Fruit fly (Drosophila melanogaster) whole organism, embryonic: ENCODE measurements around the gene CG44001.

ENCODE experiments used
- Antp ChIP-seq: fragments of 200-800 bp; sonication (Bioruptor generic); optimal IDR thresholded peaks from 3 replicates; lab custom pipeline; 2016; ENCODE audit warnings: missing biosample characterization, missing genetic modification characterization
- Asciz ChIP-seq: fragments of 200-800 bp; sonication (Bioruptor generic); optimal IDR thresholded peaks from 2 replicates; lab custom pipeline; 2017; ENCODE audit warnings: missing biosample characterization, mild to moderate bottlenecking, missing genetic modification characterization, missing genetic modification reagents
- Atf6 ChIP-seq: fragments of 200-800 bp; sonication (Bioruptor generic); IDR thresholded peaks from 2 replicates; pipeline ENCODE4 v1.3.6; 2022; ENCODE audit warnings: missing biosample characterization, missing genetic modification characterization
- CG10431 ChIP-seq: fragments of 200-800 bp; sonication (Bioruptor generic); optimal IDR thresholded peaks from 3 replicates; lab custom pipeline; 2018; ENCODE audit warnings: missing biosample characterization, mild to moderate bottlenecking, missing genetic modification characterization
- CG10959 ChIP-seq: fragments of 200-800 bp; sonication (Bioruptor generic); IDR thresholded peaks from 2 replicates; pipeline ENCODE4 v1.3.6; 2022; ENCODE audit warnings: missing biosample characterization, missing genetic modification characterization
- CG11247 ChIP-seq: fragments of 200-800 bp; sonication (Bioruptor generic); IDR thresholded peaks from 2 replicates; pipeline ENCODE4 v1.3.6; 2022; ENCODE audit warnings: missing biosample characterization, missing genetic modification characterization
- CG11723 ChIP-seq: fragments of 200-800 bp; sonication (Bioruptor generic); optimal IDR thresholded peaks from 2 replicates; lab custom pipeline; 2017; ENCODE audit warnings: missing biosample characterization, mild to moderate bottlenecking, missing genetic modification characterization
- CG12219 ChIP-seq: fragments of 200-800 bp; sonication (Bioruptor generic); optimal IDR thresholded peaks from 3 replicates; lab custom pipeline; 2018; ENCODE audit warnings: missing biosample characterization, mild to moderate bottlenecking, missing genetic modification characterization
- CG15514 ChIP-seq: fragments of 200-800 bp; sonication (Bioruptor generic); optimal IDR thresholded peaks from 3 replicates; lab custom pipeline; 2017; ENCODE audit warnings: missing biosample characterization, missing genetic modification characterization, mild to moderate bottlenecking, moderate library complexity, missing genetic modification reagents
- CG18262 ChIP-seq: fragments of 200-800 bp; optimal IDR thresholded peaks from 3 replicates; lab custom pipeline; 2019; ENCODE audit warnings: missing biosample characterization, mild to moderate bottlenecking, missing genetic modification characterization, moderate library complexity
- CG2116 ChIP-seq: fragments of 200-800 bp; sonication (Bioruptor generic); optimal IDR thresholded peaks from 3 replicates; lab custom pipeline; 2018; ENCODE audit warnings: missing biosample characterization, mild to moderate bottlenecking, missing genetic modification characterization
- CG30431 ChIP-seq: fragments of 200-800 bp; sonication (Bioruptor generic); optimal IDR thresholded peaks from 2 replicates; lab custom pipeline; 2017; ENCODE audit warnings: missing biosample characterization, missing genetic modification characterization
- CG3065 ChIP-seq: fragments of 200-800 bp; sonication (Bioruptor generic); optimal IDR thresholded peaks from 2 replicates; lab custom pipeline; 2016; ENCODE audit warnings: missing biosample characterization, missing genetic modification characterization
- CG32767 ChIP-seq: fragments of 200-800 bp; sonication (Bioruptor generic); IDR thresholded peaks from 2 replicates; pipeline ENCODE4 v1.3.6; 2022; ENCODE audit warnings: missing biosample characterization, missing genetic modification characterization
- CG43689 ChIP-seq: fragments of 200-800 bp; sonication (Bioruptor generic); IDR thresholded peaks from 2 replicates; pipeline ENCODE4 v1.3.6; 2022; ENCODE audit warnings: missing biosample characterization, missing genetic modification characterization
- CG6689 ChIP-seq: fragments of 200-800 bp; sonication (Bioruptor generic); IDR thresholded peaks from 2 replicates; pipeline ENCODE4 v1.3.6; 2022; ENCODE audit warnings: missing biosample characterization, missing genetic modification characterization
- CG9215 ChIP-seq: fragments of 200-800 bp; sonication (Bioruptor generic); IDR thresholded peaks from 2 replicates; pipeline ENCODE4 v1.3.6; 2022; ENCODE audit warnings: missing biosample characterization, missing genetic modification characterization
- CG9797 ChIP-seq: fragments of 200-800 bp; sonication (Bioruptor generic); optimal IDR thresholded peaks from 3 replicates; lab custom pipeline; 2018; ENCODE audit warnings: missing biosample characterization, mild to moderate bottlenecking, missing genetic modification characterization
- CkIIα-i1 ChIP-seq: fragments of 200-800 bp; sonication (Bioruptor generic); IDR thresholded peaks from 2 replicates; pipeline ENCODE4 v1.3.6; 2022; ENCODE audit warnings: missing biosample characterization, missing genetic modification characterization
- D19A ChIP-seq: fragments of 200-800 bp; optimal IDR thresholded peaks from 3 replicates; lab custom pipeline; 2019; ENCODE audit warnings: missing biosample characterization, mild to moderate bottlenecking, missing genetic modification characterization, moderate library complexity
- Deaf1 ChIP-seq: fragments of 200-800 bp; optimal IDR thresholded peaks from 3 replicates; lab custom pipeline; 2019; ENCODE audit warnings: missing biosample characterization, mild to moderate bottlenecking, missing genetic modification characterization, moderate library complexity
- Dek ChIP-seq: fragments of 200-800 bp; sonication (Bioruptor generic); optimal IDR thresholded peaks from 3 replicates; lab custom pipeline; 2019; ENCODE audit warnings: missing biosample characterization, mild to moderate bottlenecking, missing genetic modification characterization, moderate library complexity
- Dip2 ChIP-seq: fragments of 200-800 bp; sonication (Bioruptor generic); IDR thresholded peaks from 2 replicates; pipeline ENCODE4 v1.3.6; 2022; ENCODE audit warnings: missing biosample characterization, missing genetic modification characterization
- E2f1 ChIP-seq: fragments of 200-800 bp; sonication (Bioruptor generic); IDR thresholded peaks from 2 replicates; pipeline ENCODE4 v1.3.6; 2022; ENCODE audit warnings: missing biosample characterization, missing genetic modification characterization
- E2f2 ChIP-seq: fragments of 200-800 bp; sonication (Bioruptor generic); IDR thresholded peaks from 2 replicates; pipeline ENCODE4 v1.3.6; 2022; ENCODE audit warnings: missing biosample characterization, missing genetic modification characterization
- Ets97D ChIP-seq: fragments of 200-800 bp; sonication (Bioruptor generic); optimal IDR thresholded peaks from 3 replicates; lab custom pipeline; 2016; ENCODE audit warnings: missing biosample characterization, missing genetic modification characterization
- H15 ChIP-seq: fragments of 200-800 bp; sonication (Bioruptor generic); IDR thresholded peaks from 3 replicates; pipeline ENCODE4 v1.3.6; 2022; ENCODE audit warnings: missing biosample characterization, missing genetic modification characterization
- Lhr ChIP-seq: fragments of 200-800 bp; sonication (Bioruptor generic); optimal IDR thresholded peaks from 3 replicates; lab custom pipeline; 2017; ENCODE audit warnings: mild to moderate bottlenecking, missing biosample characterization, missing genetic modification reagents, missing genetic modification characterization
- Sry-δ ChIP-seq: fragments of 200-800 bp; sonication (Bioruptor generic); optimal IDR thresholded peaks from 2 replicates; lab custom pipeline; 2016; ENCODE audit warnings: missing biosample characterization, missing genetic modification characterization
- ac ChIP-seq: fragments of 200-800 bp; sonication (Bioruptor generic); optimal IDR thresholded peaks from 3 replicates; lab custom pipeline; 2017; ENCODE audit warnings: missing biosample characterization, mild to moderate bottlenecking, missing genetic modification characterization
- chm ChIP-seq: fragments of 200-800 bp; sonication (Bioruptor generic); IDR thresholded peaks from 2 replicates; pipeline ENCODE4 v1.3.6; 2022; ENCODE audit warnings: missing biosample characterization, missing genetic modification characterization
- dmrt11E ChIP-seq: fragments of 200-800 bp; sonication (Bioruptor generic); optimal IDR thresholded peaks from 3 replicates; lab custom pipeline; 2018; ENCODE audit warnings: missing biosample characterization, mild to moderate bottlenecking, missing genetic modification characterization, moderate library complexity
- esg ChIP-seq: fragments of 200-800 bp; sonication (Bioruptor generic); conservative IDR thresholded peaks from 2 replicates; pipeline ENCODE4 v1.3.6; 2022; ENCODE audit warnings: missing biosample characterization, missing genetic modification characterization
- exex ChIP-seq: fragments of 200-800 bp; sonication (Bioruptor generic); optimal IDR thresholded peaks from 4 replicates; lab custom pipeline; 2018; ENCODE audit warnings: missing biosample characterization, mild to moderate bottlenecking, missing genetic modification characterization, moderate library complexity
- eyg ChIP-seq: fragments of 200-800 bp; sonication (Bioruptor generic); optimal IDR thresholded peaks from 3 replicates; lab custom pipeline; 2016; ENCODE audit warnings: missing biosample characterization, missing genetic modification characterization
- fru ChIP-seq: fragments of >200 bp; optimal IDR thresholded peaks from 2 replicates; lab custom pipeline; 2017
- ftz-f1 ChIP-seq: fragments of 200-800 bp; sonication (Bioruptor generic); optimal IDR thresholded peaks from 2 replicates; lab custom pipeline; 2016; ENCODE audit warnings: missing biosample characterization, missing genetic modification characterization
- gcm ChIP-seq: fragments of 200-800 bp; sonication (Bioruptor generic); optimal IDR thresholded peaks from 2 replicates; lab custom pipeline; 2019; ENCODE audit warnings: missing biosample characterization, mild to moderate bottlenecking, missing genetic modification characterization, moderate library complexity
- gfzf ChIP-seq: fragments of 200-800 bp; sonication (Bioruptor generic); optimal IDR thresholded peaks from 2 replicates; lab custom pipeline; 2016; ENCODE audit warnings: missing biosample characterization, mild to moderate bottlenecking, missing genetic modification characterization, moderate library complexity
- grau ChIP-seq: fragments of 200-800 bp; optimal IDR thresholded peaks from 3 replicates; lab custom pipeline; 2019; ENCODE audit warnings: missing biosample characterization, mild to moderate bottlenecking, missing genetic modification characterization, moderate library complexity
- knrl ChIP-seq: fragments of 200-800 bp; sonication (Bioruptor generic); IDR thresholded peaks from 3 replicates; pipeline ENCODE4 v1.3.6; 2022; ENCODE audit warnings: missing biosample characterization, missing genetic modification characterization; ENCODE audit not compliant: partially characterized antibody
- lab ChIP-seq: fragments of 200-800 bp; sonication (Bioruptor generic); optimal IDR thresholded peaks from 3 replicates; lab custom pipeline; 2017; ENCODE audit warnings: missing biosample characterization, missing genetic modification characterization, mild to moderate bottlenecking, moderate library complexity, missing genetic modification reagents
- lov ChIP-seq, 2 experiments: fragments of 200-800 bp in 1 of 2; fragments of >200 bp in 1 of 2; sonication (Bioruptor generic) in 1 of 2; IDR thresholded peaks in 1 of 2; optimal IDR thresholded peaks in 1 of 2; 2 replicates in 1 of 2; 3 replicates in 1 of 2; pipeline versions ENCODE4 v1.3.6 to Lab custom; 2017 to 2022; ENCODE audit warnings: missing biosample characterization in 1 of 2, missing genetic modification characterization in 1 of 2
- luna ChIP-seq: fragments of 200-800 bp; sonication (Bioruptor generic); optimal IDR thresholded peaks from 2 replicates; lab custom pipeline; 2016; ENCODE audit warnings: missing biosample characterization, missing genetic modification characterization
- nmo ChIP-seq: fragments of 200-800 bp; sonication (Bioruptor generic); optimal IDR thresholded peaks from 2 replicates; lab custom pipeline; 2018; ENCODE audit warnings: missing biosample characterization, mild to moderate bottlenecking, missing genetic modification characterization, moderate library complexity
- oc ChIP-seq: fragments of 200-800 bp; sonication (Bioruptor generic); optimal IDR thresholded peaks from 2 replicates; lab custom pipeline; 2018; ENCODE audit warnings: missing biosample characterization, mild to moderate bottlenecking, missing genetic modification characterization, moderate library complexity
- onecut ChIP-seq: fragments of 200-800 bp; sonication (Bioruptor generic); IDR thresholded peaks from 2 replicates; pipeline ENCODE4 v1.3.6; 2022; ENCODE audit warnings: missing biosample characterization, missing genetic modification characterization
- sob ChIP-seq: fragments of 200-800 bp; sonication (Bioruptor generic); IDR thresholded peaks from 2 replicates; pipeline ENCODE4 v1.3.6; 2022; ENCODE audit warnings: missing biosample characterization, missing genetic modification characterization
- sqz ChIP-seq: fragments of 200-800 bp; sonication (Bioruptor generic); optimal IDR thresholded peaks from 3 replicates; lab custom pipeline; 2018; ENCODE audit warnings: missing biosample characterization, mild to moderate bottlenecking, missing genetic modification characterization

CG44001 gene

dm6 chr2L:5060952-5061478 is 17.9 kb downstream of the CG44001 start (continued):
- TF ChIP-seq exex (peak; percentile 82), gfzf (GFP tag; lab: Kevin White, UChicago) (no peak), gcm (GFP tag; lab: Kevin White, UChicago) (peak; percentile 34), CG30431 (GFP tag; lab: Kevin White, UChicago) (no peak), dmrt11E (no peak), CG9797 (GFP tag; lab: Kevin White, UChicago) (no peak), E2f1 (GFP tag; lab: Robert Waterston, UW) (peak; percentile 45; the same call in 1 of the 2 replicates), CG2116 (GFP tag; lab: Kevin White, UChicago) (no peak), ftz-f1 (GFP tag; lab: Kevin White, UChicago) (peak; percentile 32), CG11247 (GFP tag; lab: Robert Waterston, UW) (peak; percentile 69), ac (no peak), D19A (peak; percentile 24)

dm6 chr2L:5062799-5063404 is 19.8 kb downstream of the CG44001 start:
- TF ChIP-seq Antp (GFP tag; lab: Kevin White, UChicago) (peak; percentile 15), esg (GFP tag; lab: Robert Waterston, UW) (no peak), CG3065 (GFP tag; lab: Kevin White, UChicago) (no peak), sqz (no peak), CG10959 (GFP tag; lab: Robert Waterston, UW) (no peak), CG32767 (GFP tag; lab: Robert Waterston, UW) (no peak), E2f2 (no peak), onecut (GFP tag; lab: Robert Waterston, UW) (peak; percentile 84), oc (tag; lab: Kevin White, UChicago) (no peak), nmo (GFP tag; lab: Kevin White, UChicago) (no peak), eyg (no peak), Sry-δ (GFP tag; lab: Kevin White, UChicago) (no peak), grau (tag; lab: Kevin White, UChicago) (no peak), fru (lab: Kevin White, UChicago) (no peak), Dip2 (GFP tag; lab: Robert Waterston, UW) (no peak), Dek (tag; lab: Kevin White, UChicago) (no peak), CG11723 (no peak), Atf6 (GFP tag; lab: Robert Waterston, UW) (no peak), CG6689 (0 out of 2 replicates have a peak, but pooled peaks have one; percentile 23), CG15514 (GFP tag; lab: Kevin White, UChicago) (peak; percentile 66), lab (GFP tag; lab: Kevin White, UChicago) (peak; percentile 35), chm (GFP tag; lab: Robert Waterston, UW) (0 out of 2 replicates have a peak, but pooled peaks have one; percentile 33), CG10431 (GFP tag; lab: Kevin White, UChicago) (no peak), CG18262 (no peak), Asciz (GFP tag; lab: Kevin White, UChicago) (no peak), lov (optimal IDR thresholded peaks at IDR 0.05; lab: Kevin White, UChicago) (no peak), lov (GFP tag; IDR thresholded peaks at IDR 0.05; lab: Robert Waterston, UW) (0 out of 3 replicates have a peak, but pooled peaks have one; percentile 30), Ets97D (GFP tag; lab: Kevin White, UChicago) (peak; percentile 19), CkIIα-i1 (no peak), sob (GFP tag; lab: Robert Waterston, UW) (no peak), CG9215 (GFP tag; lab: Robert Waterston, UW) (no peak), knrl (GFP tag; lab: Robert Waterston, UW) (no peak), H15 (no peak), CG12219 (GFP tag; lab: Kevin White, UChicago) (no peak), CG43689 (GFP tag; lab: Robert Waterston, UW) (no peak), luna (GFP tag; lab: Kevin White, UChicago) (no peak), Deaf1 (tag; lab: Kevin White, UChicago) (peak; percentile 41), Lhr (GFP tag; lab: Kevin White, UChicago) (no peak)
